Worm (Caenorhabditis elegans) whole organism, L2 larva: Measurements from ENCODE around the gene K10H10.5.

Source experiments
- R02D3.7 ChIP-seq: fragments of 150-350 bp; optimal IDR thresholded peaks from 2 replicates; lab custom pipeline; 2014; ENCODE audit warnings: missing biosample characterization, missing genetic modification characterization
- ceh-16 ChIP-seq: fragments of 150-350 bp; optimal IDR thresholded peaks from 2 replicates; lab custom pipeline; 2014; ENCODE audit warnings: missing biosample characterization, missing genetic modification characterization
- ceh-82 ChIP-seq: fragments of 150-350 bp; optimal IDR thresholded peaks from 2 replicates; lab custom pipeline; 2014; ENCODE audit warnings: missing biosample characterization, missing genetic modification characterization
- lsy-2 ChIP-seq, 2 experiments: fragments of 150-350 bp in 1 of 2; sonication (generic microtip) in 1 of 2; optimal IDR thresholded peaks; 2 replicates each; lab custom pipeline; 2014 to 2017; ENCODE audit warnings: missing biosample characterization in 2 of 2, missing genetic modification characterization in 2 of 2
- mbf-1 ChIP-seq: sonication (generic microtip); optimal IDR thresholded peaks from 2 replicates; lab custom pipeline; 2017; ENCODE audit warnings: missing biosample characterization, missing genetic modification characterization
- nhr-11 ChIP-seq: fragments of 150-350 bp; optimal IDR thresholded peaks from 2 replicates; lab custom pipeline; 2014; ENCODE audit warnings: missing biosample characterization, missing genetic modification characterization
- nhr-23 ChIP-seq: fragments of 150-350 bp; optimal IDR thresholded peaks from 2 replicates; lab custom pipeline; 2014; ENCODE audit warnings: missing biosample characterization, missing genetic modification reagents, missing genetic modification characterization
- nhr-25 ChIP-seq: fragments of 150-350 bp; sonication (generic microtip); optimal IDR thresholded peaks from 3 replicates; lab custom pipeline; 2014; ENCODE audit warnings: missing biosample characterization, missing genetic modification characterization
- snpc-4 ChIP-seq: fragments of 150-350 bp; optimal IDR thresholded peaks from 2 replicates; lab custom pipeline; 2014; ENCODE audit warnings: missing biosample characterization, missing genetic modification characterization
- unc-55 ChIP-seq: fragments of 150-350 bp; sonication (generic microtip); optimal IDR thresholded peaks from 3 replicates; lab custom pipeline; 2014; ENCODE audit warnings: missing biosample characterization, missing genetic modification reagents, missing genetic modification characterization
- ztf-11 ChIP-seq: sonication (generic microtip); optimal IDR thresholded peaks from 2 replicates; lab custom pipeline; 2017; ENCODE audit warnings: missing biosample characterization, missing genetic modification characterization
- ztf-4 ChIP-seq: fragments of 150-350 bp; optimal IDR thresholded peaks from 2 replicates; lab custom pipeline; 2014; ENCODE audit warnings: missing biosample characterization, missing genetic modification characterization

ce11 chrII:14451934-14452333 lies 49.6 kb upstream of the K10H10.5 start:
- TF ChIP-seq nhr-23 (tag; lab: Kevin White, UChicago) (no peak), ztf-4 (no peak), snpc-4 (tag; lab: Kevin White, UChicago) (no peak), lsy-2 (tag; optimal IDR thresholded peaks at IDR 0.05; lab: Kevin White, UChicago) (no peak), R02D3.7 (tag; lab: Kevin White, UChicago) (no peak), mbf-1 (tag; lab: Kevin White, UChicago) (no peak), nhr-11 (tag; lab: Kevin White, UChicago) (no peak), unc-55 (GFP tag; lab: Kevin White, UChicago) (no peak), ztf-11 (no peak), ceh-82 (tag; lab: Kevin White, UChicago) (no peak), ceh-16 (tag; lab: Kevin White, UChicago) (no peak), nhr-25 (no peak)
